Worm (Caenorhabditis elegans) whole organism, mixed stage, embryonic: ENCODE data around the gene F22H10.11.

Experiments
- M03D4.4 ChIP-seq: sonication (generic microtip); optimal IDR thresholded peaks from 2 replicates; lab custom pipeline; 2017; ENCODE audit warnings: mild to moderate bottlenecking, missing genetic modification characterization, missing compliant biosample characterization
- blmp-1 ChIP-seq: fragments of 150-350 bp; optimal IDR thresholded peaks from 2 replicates; lab custom pipeline; 2014; ENCODE audit warnings: missing biosample characterization, missing genetic modification characterization
- ces-1 ChIP-seq: fragments of 150-350 bp; optimal IDR thresholded peaks from 2 replicates; lab custom pipeline; 2014; ENCODE audit warnings: missing biosample characterization, missing genetic modification reagents, missing genetic modification characterization
- drap-1 ChIP-seq: fragments of 200-800 bp; sonication (Bioruptor generic); optimal IDR thresholded peaks from 3 replicates; lab custom pipeline; 2018; ENCODE audit warnings: mild to moderate bottlenecking, missing genetic modification characterization, missing compliant biosample characterization
- elt-3 ChIP-seq: fragments of 150-350 bp; optimal IDR thresholded peaks from 2 replicates; lab custom pipeline; 2014; ENCODE audit warnings: missing biosample characterization, missing genetic modification characterization
- lsy-2 ChIP-seq: fragments of 150-350 bp; optimal IDR thresholded peaks from 2 replicates; lab custom pipeline; 2014; ENCODE audit warnings: missing biosample characterization, missing genetic modification characterization
- mep-1 ChIP-seq: fragments of 150-350 bp; optimal IDR thresholded peaks from 2 replicates; lab custom pipeline; 2017; ENCODE audit warnings: missing biosample characterization, missing genetic modification reagents, missing genetic modification characterization, inconsistent platforms
- nhr-237 ChIP-seq: fragments of 150-350 bp; optimal IDR thresholded peaks from 2 replicates; lab custom pipeline; 2014; ENCODE audit warnings: missing biosample characterization, missing genetic modification characterization
- nhr-76 ChIP-seq: sonication (generic microtip); optimal IDR thresholded peaks from 2 replicates; lab custom pipeline; 2017; ENCODE audit warnings: missing biosample characterization, missing genetic modification characterization
- pha-4 ChIP-seq: fragments of 150-350 bp; optimal IDR thresholded peaks from 2 replicates; lab custom pipeline; 2018; ENCODE audit warnings: missing biosample characterization, missing genetic modification reagents, missing genetic modification characterization
- snpc-4 ChIP-seq: fragments of 150-350 bp; optimal IDR thresholded peaks from 2 replicates; lab custom pipeline; 2014; ENCODE audit warnings: missing biosample characterization, missing genetic modification characterization
- sptf-1 ChIP-seq: sonication (generic microtip); optimal IDR thresholded peaks from 2 replicates; lab custom pipeline; 2017; ENCODE audit warnings: mild to moderate bottlenecking, missing genetic modification characterization, moderate library complexity, missing compliant biosample characterization
- unc-39 ChIP-seq: fragments of 150-350 bp; optimal IDR thresholded peaks from 2 replicates; lab custom pipeline; 2014; ENCODE audit warnings: missing biosample characterization, missing genetic modification characterization

DNA sequence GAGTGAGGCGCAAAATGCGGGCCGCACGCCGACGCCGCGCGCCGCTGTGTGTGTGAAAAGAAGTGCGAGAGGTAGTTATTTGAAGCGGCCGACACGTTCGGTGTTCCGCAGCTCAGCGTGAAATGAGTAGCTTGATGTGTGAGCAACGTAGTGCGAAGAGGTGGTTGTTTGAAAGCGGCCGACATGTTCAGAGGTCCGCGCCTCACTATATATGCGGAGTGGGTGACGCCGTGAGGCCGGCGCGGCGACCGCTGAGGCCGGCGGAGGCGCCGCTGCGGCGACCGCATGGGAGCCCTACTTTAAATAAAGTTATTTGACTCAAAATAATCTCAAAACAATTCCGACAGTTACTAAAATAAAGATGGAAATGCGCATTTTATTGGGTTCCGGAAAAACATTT, 9.0 kb upstream of the F22H10.11 start:
- no peak for TF ChIP-seq mep-1
- TF ChIP-seq nhr-76 (tag; lab: Kevin White, UChicago) = no peak
- TF ChIP-seq snpc-4 (tag; lab: Kevin White, UChicago) = no peak
- no peak for TF ChIP-seq pha-4 (tag; lab: Kevin White, UChicago)
- TF ChIP-seq blmp-1 (tag; lab: Kevin White, UChicago) = no peak
- TF ChIP-seq ces-1 (GFP tag; lab: Kevin White, UChicago) = no peak
- TF ChIP-seq unc-39 = no peak
- TF ChIP-seq nhr-237 = no peak
- no peak for TF ChIP-seq M03D4.4 (tag; lab: Kevin White, UChicago)
- TF ChIP-seq drap-1 (GFP tag; lab: Kevin White, UChicago) = no peak
- no peak for TF ChIP-seq elt-3 (tag; lab: Kevin White, UChicago)
- no peak for TF ChIP-seq lsy-2 (tag; lab: Kevin White, UChicago)
- no peak for TF ChIP-seq sptf-1 (tag; lab: Kevin White, UChicago)
